Fruit fly (Drosophila melanogaster) whole organism, adult: Measurements from ENCODE around the gene mRpL9.

Source experiments
- CG14711 ChIP-seq: fragments of 200-800 bp; sonication (Bioruptor generic); optimal IDR thresholded peaks from 2 replicates; lab custom pipeline; 2018; ENCODE audit warnings: missing biosample characterization, mild to moderate bottlenecking, missing genetic modification characterization, moderate library complexity
- CG7045 ChIP-seq: fragments of 200-800 bp; sonication (Bioruptor generic); optimal IDR thresholded peaks from 2 replicates; lab custom pipeline; 2017; ENCODE audit warnings: missing biosample characterization, mild to moderate bottlenecking, missing genetic modification characterization
- Mnt ChIP-seq: fragments of 200-800 bp; sonication (Bioruptor generic); optimal IDR thresholded peaks from 2 replicates; lab custom pipeline; 2016; ENCODE audit warnings: missing biosample characterization, mild to moderate bottlenecking, missing genetic modification characterization
- cic ChIP-seq: fragments of 200-800 bp; sonication (Bioruptor generic); optimal IDR thresholded peaks from 2 replicates; lab custom pipeline; 2017; ENCODE audit warnings: missing biosample characterization, mild to moderate bottlenecking, missing genetic modification characterization, moderate library complexity
- kay ChIP-seq: fragments of 200-800 bp; sonication (Bioruptor generic); peaks from one replicate; lab custom pipeline; 2016; ENCODE audit warnings: missing biosample characterization, missing genetic modification characterization, borderline replicate concordance
- tj ChIP-seq: fragments of 200-800 bp; sonication (Bioruptor generic); optimal IDR thresholded peaks from 3 replicates; lab custom pipeline; 2017; ENCODE audit warnings: missing biosample characterization, mild to moderate bottlenecking, missing genetic modification characterization, moderate library complexity

dm6 chr3R:15379071-15379470 is 48.5 kb downstream of the mRpL9 start:
- TF ChIP-seq CG14711 (tag; lab: Kevin White, UChicago) = no peak
- TF ChIP-seq Mnt = no peak
- no peak for TF ChIP-seq kay
- TF ChIP-seq cic = no peak
- no peak for TF ChIP-seq tj (GFP tag; lab: Kevin White, UChicago)
- TF ChIP-seq CG7045 = no peak
